Worm (Caenorhabditis elegans) whole organism, L4/young adult: ENCODE results near the gene unc-64.
"Not testable (repeated sequence)": the region's sequence is repeated elsewhere in the genome, so short reads cannot be mapped to it uniquely, and the experiment has no call there.

Experiments
- W03F9.2 ChIP-seq: fragments of 150-350 bp; optimal IDR thresholded peaks from 2 replicates; lab custom pipeline; 2014; ENCODE audit warnings: missing biosample characterization, missing genetic modification characterization
- dao-5 ChIP-seq: sonication (generic microtip); optimal IDR thresholded peaks from 2 replicates; lab custom pipeline; 2016; ENCODE audit warnings: missing genotype, missing genetic modification characterization, moderate library complexity, missing compliant biosample characterization
- him-1 ChIP-seq: sonication (generic microtip); optimal IDR thresholded peaks from 2 replicates; lab custom pipeline; 2016; ENCODE audit warnings: missing genotype, missing genetic modification reagents, missing genetic modification characterization, missing compliant biosample characterization

The unc-64 gene

DNA sequence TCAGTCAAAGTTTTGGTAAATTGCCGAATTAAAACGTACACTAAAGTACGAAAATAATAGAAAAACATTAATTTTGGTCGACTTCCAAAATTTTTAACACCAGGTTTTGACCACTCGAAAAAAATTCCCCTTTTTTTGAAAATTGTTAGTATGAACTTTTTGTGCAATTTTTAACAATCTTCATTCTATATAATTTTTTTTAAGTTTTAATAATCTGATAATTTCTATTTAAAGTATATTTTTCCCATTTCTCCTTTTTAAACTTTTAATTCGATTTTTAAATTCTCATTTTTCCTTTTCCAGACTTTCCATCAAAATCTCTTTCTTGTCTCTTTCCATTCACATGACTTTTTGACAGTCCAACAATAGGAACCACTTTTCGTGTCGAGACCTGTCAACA is at the start of gene unc-64:
unc-64 (plus strand) TSS at position 301 of the 400 bp plus-strand sequence.
- TF ChIP-seq him-1 (tag; lab: Kevin White, UChicago) (no peak), W03F9.2 (tag; lab: Kevin White, UChicago) (no peak), dao-5 (tag; lab: Kevin White, UChicago) (no peak)

DNA sequence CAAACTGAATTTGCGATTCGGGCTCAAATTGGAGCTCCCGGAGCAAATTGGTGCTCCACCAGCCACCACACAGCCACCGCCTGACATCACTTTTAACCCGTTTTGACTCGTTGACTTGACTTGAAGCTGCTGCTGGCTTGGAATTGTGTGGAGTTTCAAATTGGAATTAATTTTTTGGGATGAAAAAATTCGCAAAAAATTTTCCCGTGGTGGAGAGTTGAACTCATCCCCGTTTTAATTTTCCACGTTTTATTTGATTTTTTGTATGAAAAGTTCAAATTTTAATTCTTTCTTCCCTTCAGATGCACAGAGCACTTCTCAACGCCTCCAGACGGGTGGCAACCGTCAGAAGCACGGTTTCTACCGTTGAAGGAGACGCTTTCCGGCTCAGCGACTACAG is 31.8 kb upstream of the unc-64 start, which contains the start of gene Y43F4A.4:
Y43F4A.4 (plus strand) TSS at position 301 of the 400 bp plus-strand sequence.
- not testable (repeated sequence) for TF ChIP-seq W03F9.2, dao-5, him-1 (tag; lab: Kevin White, UChicago)

DNA sequence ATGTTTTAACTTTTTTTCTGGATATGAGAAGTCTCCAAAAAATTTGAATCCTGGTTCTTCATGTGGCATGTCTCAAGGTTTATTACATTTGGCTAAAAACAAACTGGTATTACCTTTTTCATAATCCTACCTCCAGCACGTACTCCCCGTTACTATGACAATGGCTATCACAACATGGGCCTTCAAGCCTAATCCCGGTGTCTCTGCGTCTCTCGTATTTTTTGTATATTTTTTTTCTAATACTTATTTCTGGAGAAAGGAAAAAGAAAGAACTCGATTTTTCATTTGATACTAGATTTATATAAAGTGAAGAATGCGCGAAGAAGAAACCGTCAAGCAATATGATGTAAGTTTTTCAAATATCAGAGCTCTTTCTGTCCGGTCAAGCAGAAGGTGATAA is 30.8 kb upstream of the unc-64 start, which contains the start of gene anoh-1:
anoh-1 (plus strand) TSS at position 301 of the 400 bp plus-strand sequence.
- TF ChIP-seq him-1 (tag; lab: Kevin White, UChicago) (no peak), W03F9.2 (tag; lab: Kevin White, UChicago) (no peak), dao-5 (tag; lab: Kevin White, UChicago) (no peak)

DNA sequence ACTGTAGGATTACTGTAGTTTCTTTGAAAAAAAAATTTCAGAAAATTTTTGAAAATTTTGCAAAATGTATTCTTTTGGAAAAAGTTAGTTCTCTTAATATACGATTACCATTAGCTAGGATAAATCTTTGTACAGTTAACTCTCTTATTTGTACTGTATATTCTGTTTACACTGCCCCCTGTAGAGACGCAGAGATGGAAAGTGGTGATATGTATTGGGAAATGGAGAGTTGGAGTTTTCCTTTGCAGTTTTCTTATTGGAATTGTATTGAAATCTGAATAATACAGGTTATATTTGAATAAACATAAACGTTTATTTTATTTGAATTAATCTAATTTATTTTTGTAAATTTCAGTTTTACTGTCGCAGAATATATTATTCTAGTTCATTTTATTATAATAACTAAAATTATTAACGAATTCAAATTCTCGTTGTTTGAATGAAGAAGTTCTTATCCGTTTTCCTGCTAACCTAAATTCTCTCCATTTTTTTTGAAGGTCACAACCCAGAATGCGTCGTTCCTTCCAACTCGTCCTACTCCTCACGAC is 22.8 kb upstream of the unc-64 start, which contains the start of gene F56A8.9:
F56A8.9 (plus strand) TSS at position 498 of the 548 bp plus-strand sequence.
- TF ChIP-seq dao-5 (tag; lab: Kevin White, UChicago) (no peak), him-1 (tag; lab: Kevin White, UChicago) (no peak), W03F9.2 (tag; lab: Kevin White, UChicago) (no peak)

DNA sequence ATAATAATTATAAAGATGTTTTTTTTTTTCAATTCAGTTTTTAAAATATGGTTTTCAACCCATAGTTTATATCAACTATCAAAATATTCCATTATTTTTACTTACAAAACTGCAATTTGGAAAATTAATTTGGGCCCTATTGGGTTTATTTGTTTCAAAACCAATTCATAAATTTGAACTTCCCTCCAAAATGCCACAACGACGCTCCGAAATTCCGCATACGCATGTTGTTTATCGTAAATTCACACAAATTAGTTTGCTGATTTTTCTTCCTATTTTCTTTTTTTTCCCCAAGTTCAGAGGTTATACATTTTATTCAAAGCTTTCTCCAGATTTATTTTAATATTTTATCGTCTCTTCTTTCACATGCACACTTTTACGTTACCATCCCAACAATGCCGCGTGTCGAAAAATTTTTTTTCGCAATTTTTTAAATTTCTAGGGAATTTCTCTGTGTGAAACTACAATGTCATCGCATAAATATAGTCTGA is 20.6 kb upstream of the unc-64 start, which contains the start of gene F56A8.3:
F56A8.3 (plus strand) TSS at position 441 of the 491 bp plus-strand sequence.
- no peak for TF ChIP-seq him-1 (tag; lab: Kevin White, UChicago)
- TF ChIP-seq dao-5 (tag; lab: Kevin White, UChicago) = no peak
- TF ChIP-seq W03F9.2 (tag; lab: Kevin White, UChicago) = peak; percentile 39

DNA sequence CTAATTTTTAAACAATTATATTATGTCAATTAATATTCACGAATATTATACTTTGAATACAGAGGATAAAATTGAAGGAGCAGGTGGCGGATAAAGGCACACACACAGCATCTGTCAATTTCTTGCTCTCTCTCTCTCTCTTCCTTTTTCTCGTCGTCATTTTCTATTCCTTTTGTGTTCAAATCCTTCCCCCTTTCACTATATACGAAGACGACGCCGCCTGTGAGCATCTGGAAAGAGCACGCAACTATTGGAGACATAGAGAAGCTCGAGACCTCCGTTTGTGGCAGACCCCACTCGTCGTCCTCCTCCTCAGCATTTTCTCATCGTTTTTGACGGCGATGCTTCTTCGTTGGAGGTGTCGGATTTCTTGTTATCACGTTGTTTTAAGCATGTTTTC is 18.9 kb upstream of the unc-64 start:
- TF ChIP-seq W03F9.2 (tag; lab: Kevin White, UChicago) (no peak), him-1 (tag; lab: Kevin White, UChicago) (no peak), dao-5 (tag; lab: Kevin White, UChicago) (no peak)

DNA sequence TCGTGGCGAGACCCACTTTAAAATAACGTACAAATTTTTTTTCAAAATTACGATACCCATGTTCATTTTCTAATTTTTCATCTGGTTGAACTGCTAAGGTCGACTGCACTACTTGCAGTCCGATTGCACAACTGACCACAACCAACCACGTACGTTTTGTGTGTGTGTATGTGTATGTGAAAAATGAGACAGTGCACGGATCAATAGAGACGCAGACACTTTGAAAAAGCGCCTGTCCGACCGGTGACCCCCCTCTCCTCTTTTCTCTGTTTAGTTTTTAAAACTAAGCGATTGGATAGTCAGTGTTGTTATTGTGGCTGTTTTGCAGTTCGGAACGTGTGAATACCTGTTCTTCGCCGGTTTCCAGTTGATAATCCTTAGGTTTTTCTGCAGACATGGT is 18.3 kb upstream of the unc-64 start:
- TF ChIP-seq dao-5 (tag; lab: Kevin White, UChicago) = no peak
- TF ChIP-seq W03F9.2 (tag; lab: Kevin White, UChicago) = no peak
- no peak for TF ChIP-seq him-1 (tag; lab: Kevin White, UChicago)

DNA sequence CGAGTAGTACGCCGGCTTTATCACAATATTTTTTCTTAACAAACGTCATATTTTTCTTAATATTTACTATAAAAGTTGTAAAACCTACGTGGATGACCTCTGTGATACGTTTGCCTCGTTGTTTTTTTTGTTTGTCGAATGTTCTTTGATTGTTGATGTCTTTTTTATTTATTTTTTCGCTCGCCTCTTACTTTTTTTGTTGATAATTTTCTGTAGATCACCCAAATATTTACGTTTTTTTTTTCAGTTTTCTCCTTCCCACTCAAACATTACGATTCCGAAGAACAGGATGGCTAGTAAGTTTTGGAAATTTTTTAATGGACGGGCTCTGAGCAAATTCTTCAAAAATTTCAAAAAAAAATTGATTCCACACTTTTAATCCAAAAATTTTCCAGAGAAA is 16.7 kb upstream of the unc-64 start:
- no peak for TF ChIP-seq him-1 (tag; lab: Kevin White, UChicago)
- no peak for TF ChIP-seq dao-5 (tag; lab: Kevin White, UChicago)
- no peak for TF ChIP-seq W03F9.2 (tag; lab: Kevin White, UChicago)

DNA sequence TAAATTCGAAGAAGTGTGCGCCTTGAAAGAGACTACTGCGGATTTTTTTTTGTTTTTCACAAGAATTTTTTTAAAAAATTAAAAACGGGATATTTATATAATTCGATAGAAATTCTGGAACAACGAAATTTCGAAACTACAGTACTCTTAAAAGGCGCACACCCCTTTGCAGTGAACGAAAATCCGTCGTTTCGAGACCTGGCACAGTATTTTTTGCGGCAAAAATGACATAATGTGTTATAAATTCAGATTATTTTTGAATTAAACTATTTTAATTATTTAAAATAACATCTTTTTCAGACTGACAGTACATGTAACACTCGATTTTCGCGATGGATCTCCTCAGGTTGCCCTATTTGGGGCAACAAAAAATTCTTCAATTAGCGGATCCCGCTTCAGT is 14.1 kb upstream of the unc-64 start, which contains the start of gene F56A8.4:
F56A8.4 (plus strand) TSS at position 301 of the 400 bp plus-strand sequence.
- no peak for TF ChIP-seq W03F9.2 (tag; lab: Kevin White, UChicago)
- TF ChIP-seq him-1 (tag; lab: Kevin White, UChicago) = no peak
- TF ChIP-seq dao-5 (tag; lab: Kevin White, UChicago) = no peak

DNA sequence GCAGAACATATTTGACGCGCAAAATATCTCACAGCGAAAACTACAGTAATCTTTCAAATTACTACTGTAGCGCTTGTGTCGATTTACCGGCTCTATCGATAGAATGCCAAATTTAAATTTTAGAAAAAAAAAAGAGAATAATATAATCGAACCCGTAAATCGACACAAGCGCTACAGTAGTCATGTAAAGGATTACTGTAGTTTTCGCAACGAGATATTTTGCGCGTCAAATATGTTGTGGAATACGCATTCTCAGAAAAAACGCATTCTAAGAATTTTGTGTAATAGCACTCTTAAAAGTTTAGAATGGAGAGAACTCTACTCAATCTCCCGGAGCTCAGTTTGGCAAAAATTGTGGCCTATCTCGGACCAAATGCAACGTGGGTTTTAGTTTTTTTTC is 11.5 kb upstream of the unc-64 start, which contains the start of gene F56A8.5:
F56A8.5 (plus strand) TSS at position 301 of the 400 bp plus-strand sequence.
- TF ChIP-seq dao-5 (tag; lab: Kevin White, UChicago) (no peak), W03F9.2 (tag; lab: Kevin White, UChicago) (no peak), him-1 (tag; lab: Kevin White, UChicago) (no peak)

DNA sequence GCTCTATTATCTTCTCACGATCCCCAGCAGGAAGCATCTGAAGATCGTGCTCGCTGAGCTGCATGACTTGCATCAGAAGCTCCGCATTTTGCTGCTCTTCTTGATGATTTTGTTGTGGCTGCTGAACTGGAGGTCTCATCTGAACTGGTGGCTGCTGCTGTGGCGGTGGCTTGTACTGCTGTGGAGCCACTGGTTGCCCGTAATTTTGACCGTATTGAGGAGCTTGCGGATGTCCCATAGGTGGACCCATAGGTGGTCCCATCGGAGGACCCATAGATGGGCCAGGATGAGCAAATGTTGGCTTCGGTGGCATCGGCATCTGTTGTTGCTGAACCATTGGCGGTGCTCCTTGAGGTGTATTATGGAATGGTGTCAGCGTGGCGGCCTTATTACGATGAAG is 10.0 kb upstream of the unc-64 start:
- TF ChIP-seq W03F9.2 (tag; lab: Kevin White, UChicago) (no peak), him-1 (tag; lab: Kevin White, UChicago) (no peak), dao-5 (tag; lab: Kevin White, UChicago) (no peak)

DNA sequence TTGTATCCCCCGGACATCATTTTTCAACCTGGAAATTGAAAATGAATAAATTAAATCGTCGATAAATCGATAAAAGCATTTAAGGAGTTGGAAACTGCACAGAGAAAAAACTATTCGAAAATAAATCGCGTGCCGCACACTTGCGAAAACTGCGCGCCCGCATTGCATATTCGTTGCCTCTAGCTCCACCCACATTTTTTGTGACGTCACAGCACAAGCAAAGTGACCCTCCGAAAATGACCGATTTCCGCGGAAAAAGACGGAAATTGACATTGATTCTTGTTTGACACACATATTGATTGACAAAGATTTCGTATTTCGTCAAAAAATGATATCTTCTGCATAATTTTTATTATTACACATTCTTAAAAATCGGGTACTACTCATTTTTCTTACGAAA is 8.2 kb upstream of the unc-64 start, which contains the start of gene cpf-2:
cpf-2 (minus strand) TSS at position 28 of the 400 bp plus-strand sequence.
- TF ChIP-seq W03F9.2 (tag; lab: Kevin White, UChicago) (peak; percentile 76), dao-5 (tag; lab: Kevin White, UChicago) (peak; percentile 18), him-1 (tag; lab: Kevin White, UChicago) (peak; percentile 82)

DNA sequence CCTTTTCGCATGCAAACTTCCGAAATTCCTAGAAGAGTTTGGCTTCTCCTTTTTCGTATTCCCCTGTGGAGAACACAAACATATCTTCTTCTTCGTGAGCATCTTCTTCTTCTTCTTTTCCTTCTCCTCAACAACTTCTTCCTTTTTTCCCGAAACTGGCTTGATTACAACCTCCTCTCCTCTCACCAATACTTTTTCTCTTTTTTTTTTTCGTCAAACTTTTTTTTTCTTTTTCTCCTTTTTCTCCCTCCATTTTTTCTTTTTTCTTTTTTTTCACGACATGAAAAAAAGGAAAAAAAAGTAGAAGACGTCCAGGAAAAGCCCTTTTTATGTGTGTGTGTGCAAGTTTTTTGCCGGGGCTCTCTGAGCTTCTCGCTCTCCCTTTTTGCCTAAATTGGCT is 6.2 kb upstream of the unc-64 start:
- peak; percentile 30 for TF ChIP-seq him-1 (tag; lab: Kevin White, UChicago)
- TF ChIP-seq dao-5 (tag; lab: Kevin White, UChicago) = no peak
- TF ChIP-seq W03F9.2 (tag; lab: Kevin White, UChicago) = no peak
